Worm (Caenorhabditis elegans): ENCODE results near the gene nccd-1.
A peak's percentile ranks its signal among the peaks of the same experiment; 100 is the strongest.

Gene nccd-1

DNA sequence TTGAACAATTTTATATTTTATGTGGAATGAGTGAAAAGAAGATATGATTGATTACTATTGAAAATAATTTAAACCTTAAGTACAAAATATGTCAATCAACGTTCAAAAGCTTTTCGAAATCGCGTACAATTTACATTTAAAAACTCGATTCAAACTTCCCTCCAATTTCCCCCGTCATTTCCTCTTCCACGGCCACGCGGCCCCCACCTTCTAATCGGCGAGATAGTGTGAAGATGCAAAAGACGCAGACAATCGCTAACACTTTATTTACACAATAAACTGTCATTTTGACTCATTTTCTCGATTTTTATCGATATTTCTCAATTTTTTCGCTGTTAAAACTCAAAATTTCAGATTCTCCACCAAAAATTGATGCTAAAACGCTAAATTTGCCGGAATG, 6.9 kb downstream of the nccd-1 start, which contains the start of gene rom-4 (continued):
- TF ChIP-seq mdl-1 (tag; optimal IDR thresholded peaks at IDR 0.05) (peak in 1 of 2 experiments; percentile 22), nhr-76 (tag; optimal IDR thresholded peaks at IDR 0.05) (peak; percentile 11), mep-1 (tag; optimal IDR thresholded peaks at IDR 0.05) (peak; percentile 77), Y116A8C.19 (tag; optimal IDR thresholded peaks at IDR 0.05; ENCODE audit: borderline replicate concordance) (peak; percentile 60), nhr-90 (tag; optimal IDR thresholded peaks at IDR 0.05; ENCODE audit: poor library complexity) (peak; percentile 91), tbx-2 (tag; optimal IDR thresholded peaks at IDR 0.05) (peak; percentile 88), sptf-1 (tag; optimal IDR thresholded peaks at IDR 0.05) (no peak), unc-98 (GFP tag; IDR thresholded peaks at IDR 0.05) (peak; percentile 91)

DNA sequence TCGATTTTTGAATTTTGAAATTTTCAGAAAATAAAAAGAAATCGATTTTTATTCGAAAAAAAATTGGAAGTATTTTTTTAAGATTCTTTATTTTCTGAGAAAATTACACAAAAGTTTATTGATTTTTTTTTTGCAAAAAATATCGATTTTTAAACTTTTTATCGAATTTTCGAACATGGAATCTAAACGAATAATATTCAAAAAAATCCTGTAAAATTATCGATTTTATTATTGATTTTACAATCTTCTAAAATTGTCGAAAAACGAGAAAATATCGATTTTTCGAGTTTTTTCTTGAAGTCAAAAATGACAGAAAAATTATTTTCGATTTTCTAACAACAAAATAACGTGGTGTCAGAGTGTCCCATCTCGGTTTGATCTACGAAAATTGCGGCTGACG, 17.2 kb downstream of the nccd-1 start:
- no peak for TF ChIP-seq blmp-1 (tag; optimal IDR thresholded peaks at IDR 0.05)
- TF ChIP-seq ceh-88 (GFP tag; IDR thresholded peaks at IDR 0.05), result no peak
- no peak for TF ChIP-seq egl-27 (tag; optimal IDR thresholded peaks at IDR 0.05)
- TF ChIP-seq unc-98 (GFP tag; IDR thresholded peaks at IDR 0.05), result no peak
- TF ChIP-seq unc-30 (tag; optimal IDR thresholded peaks at IDR 0.05), result no peak
- no peak for TF ChIP-seq rnt-1 (tag; optimal IDR thresholded peaks at IDR 0.05)
- TF ChIP-seq ceh-90 (tag; optimal IDR thresholded peaks at IDR 0.05), result no peak
- TF ChIP-seq jun-1 (tag; optimal IDR thresholded peaks at IDR 0.05), result no peak
- no peak for TF ChIP-seq hlh-17 (GFP tag; optimal IDR thresholded peaks at IDR 0.05; ENCODE audit: borderline replicate concordance)
- no peak for TF ChIP-seq C04F5.9 (tag; optimal IDR thresholded peaks at IDR 0.05)

DNA sequence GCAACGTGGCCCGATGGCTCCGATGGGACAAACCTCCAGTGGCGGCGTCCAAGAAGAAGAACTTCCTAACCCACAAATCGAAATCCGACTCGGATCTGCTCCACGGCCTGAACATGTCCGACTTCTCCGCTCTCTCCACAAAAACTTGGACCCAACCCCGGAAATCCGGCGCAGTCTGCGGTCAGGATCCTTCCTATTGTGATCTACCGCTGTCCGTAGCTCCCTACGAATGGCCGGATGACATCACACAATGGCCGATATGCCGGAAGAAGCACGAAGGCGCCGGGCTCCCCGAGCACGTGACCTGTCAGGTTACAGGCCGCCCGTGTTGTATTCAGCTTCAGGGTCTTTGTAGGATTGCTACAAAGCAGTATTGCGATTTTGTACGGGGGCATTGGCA, 21.8 kb downstream of the nccd-1 start:
- TF ChIP-seq efl-1 (optimal IDR thresholded peaks at IDR 0.05) (no peak), efl-1 (GFP tag; optimal IDR thresholded peaks at IDR 0.05 in 1 of 2) (no peak), nhr-20 (tag; optimal IDR thresholded peaks at IDR 0.05) (no peak), lin-39 (tag; optimal IDR thresholded peaks at IDR 0.05) (no peak), hlh-17 (GFP tag; optimal IDR thresholded peaks at IDR 0.05; ENCODE audit: borderline replicate concordance) (no peak), jun-1 (tag; optimal IDR thresholded peaks at IDR 0.05) (no peak), lir-3 (tag; optimal IDR thresholded peaks at IDR 0.05; ENCODE audit: poor library complexity) (no peak), sox-4 (tag; optimal IDR thresholded peaks at IDR 0.05) (no peak), ceh-88 (GFP tag; IDR thresholded peaks at IDR 0.05) (no peak), C34B4.2 (tag; optimal IDR thresholded peaks at IDR 0.05) (no peak), unc-130 (tag; optimal IDR thresholded peaks at IDR 0.05) (no peak), F16B12.6 (tag; optimal IDR thresholded peaks at IDR 0.05) (no peak), egl-27 (tag; optimal IDR thresholded peaks at IDR 0.05) (no peak), elt-2 (tag; optimal IDR thresholded peaks at IDR 0.05) (no peak), nhr-76 (tag; optimal IDR thresholded peaks at IDR 0.05) (no peak), fkh-10 (GFP tag; optimal IDR thresholded peaks at IDR 0.05) (no peak)

DNA sequence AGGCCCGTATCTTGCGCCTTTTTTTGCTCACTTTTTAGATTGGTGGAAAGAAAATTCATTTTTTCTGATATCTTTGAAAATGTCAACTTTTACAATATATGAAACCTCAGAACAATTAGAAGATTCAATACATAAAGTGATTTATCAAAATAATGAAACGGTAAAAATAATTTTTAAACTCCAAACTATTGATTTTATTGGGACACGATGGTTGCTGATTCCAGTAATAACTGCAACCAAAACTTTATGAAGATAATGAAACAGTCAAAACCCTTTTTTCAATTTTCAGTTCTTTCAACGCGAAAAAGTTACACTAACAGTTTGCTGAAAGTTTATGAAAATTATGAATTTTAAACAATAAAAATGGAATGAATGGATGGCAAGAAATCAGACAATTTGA, 32.5 kb downstream of the nccd-1 start:
- no peak for TF ChIP-seq zag-1 (tag; optimal IDR thresholded peaks at IDR 0.05)
- no peak for TF ChIP-seq pag-3 (tag; optimal IDR thresholded peaks at IDR 0.05; ENCODE audit: borderline replicate concordance, insufficient read depth)
- no peak for TF ChIP-seq nhr-76 (tag; optimal IDR thresholded peaks at IDR 0.05)
- TF ChIP-seq irx-1 (tag; optimal IDR thresholded peaks at IDR 0.05), result no peak
- TF ChIP-seq ceh-82 (tag; optimal IDR thresholded peaks at IDR 0.05), result no peak
- TF ChIP-seq C16A3.4 (tag; optimal IDR thresholded peaks at IDR 0.05), result no peak
- no peak for TF ChIP-seq hpl-2 (GFP tag; optimal IDR thresholded peaks at IDR 0.05)
- no peak for TF ChIP-seq nhr-84 (tag; optimal IDR thresholded peaks at IDR 0.05)

DNA sequence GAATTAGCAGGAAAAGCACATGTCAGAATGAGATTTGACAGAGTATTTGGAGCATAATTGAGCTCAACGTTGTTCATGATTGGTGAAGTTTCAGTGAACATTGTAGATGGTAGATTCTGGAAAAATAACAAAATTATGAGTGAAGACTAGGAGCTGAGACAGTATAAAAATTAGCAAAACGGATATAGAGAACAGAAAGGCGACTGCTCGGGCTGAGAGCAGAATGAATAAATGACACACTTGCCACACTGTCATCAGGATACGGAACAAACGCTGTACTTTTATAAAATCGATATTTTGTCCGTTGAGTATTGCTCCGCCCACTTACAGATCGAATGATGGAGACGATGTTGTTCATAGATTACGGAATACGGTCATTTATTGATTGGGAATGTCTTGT, 36.5 kb downstream of the nccd-1 start, which contains the start of gene dct-13:
Gene dct-13 (minus strand): TSS at position 101 of the 400 bp plus-strand sequence.
- TF ChIP-seq isw-1 (GFP tag; IDR thresholded peaks at IDR 0.05), result no peak
- no peak for TF ChIP-seq unc-30 (tag; optimal IDR thresholded peaks at IDR 0.05)
- TF ChIP-seq fkh-10 (GFP tag; optimal IDR thresholded peaks at IDR 0.05), result no peak
- no peak for TF ChIP-seq egl-27 (tag; optimal IDR thresholded peaks at IDR 0.05)
- no peak for TF ChIP-seq hlh-4 (tag; optimal IDR thresholded peaks at IDR 0.05)
- TF ChIP-seq ztf-4 (tag; optimal IDR thresholded peaks at IDR 0.05), result no peak
- TF ChIP-seq unc-98 (GFP tag; IDR thresholded peaks at IDR 0.05), result no peak
- TF ChIP-seq egl-13 (tag; optimal IDR thresholded peaks at IDR 0.05), result no peak

Measured in whole organism, L1 larva.